Fruit fly (Drosophila melanogaster) whole organism, embryonic: ENCODE results near the gene CG14212.

Experiments
- ATbp ChIP-seq: fragments of 200-800 bp; sonication (Bioruptor generic); optimal IDR thresholded peaks from 2 replicates; lab custom pipeline; 2017; ENCODE audit warnings: missing biosample characterization, mild to moderate bottlenecking, missing genetic modification characterization, missing genetic modification reagents
- Aef1 ChIP-seq: fragments of 200-800 bp; sonication (Bioruptor generic); IDR thresholded peaks from 3 replicates; pipeline ENCODE4 v1.3.6; 2022; ENCODE audit warnings: missing biosample characterization, missing genetic modification characterization
- Bteb2 ChIP-seq: fragments of 200-800 bp; sonication (Bioruptor generic); optimal IDR thresholded peaks from 2 replicates; lab custom pipeline; 2016; ENCODE audit warnings: missing biosample characterization, missing genetic modification characterization
- CG1024 ChIP-seq: fragments of 200-800 bp; sonication (Bioruptor generic); IDR thresholded peaks from 2 replicates; pipeline ENCODE4 v1.3.6; 2022; ENCODE audit warnings: missing biosample characterization, missing genetic modification characterization
- CG10267 ChIP-seq: fragments of 200-800 bp; sonication (Bioruptor generic); optimal IDR thresholded peaks from 2 replicates; lab custom pipeline; 2018; ENCODE audit warnings: missing biosample characterization, mild to moderate bottlenecking, missing genetic modification characterization, moderate library complexity
- CG10274 ChIP-seq: fragments of 200-800 bp; sonication (Bioruptor generic); optimal IDR thresholded peaks from 3 replicates; lab custom pipeline; 2017; ENCODE audit warnings: missing biosample characterization, mild to moderate bottlenecking, missing genetic modification characterization
- CG11696 ChIP-seq: fragments of 200-800 bp; sonication (Bioruptor generic); IDR thresholded peaks from 2 replicates; pipeline ENCODE4 v1.3.6; 2022; ENCODE audit warnings: missing biosample characterization, missing genetic modification characterization
- CG11723 ChIP-seq: fragments of 200-800 bp; sonication (Bioruptor generic); optimal IDR thresholded peaks from 2 replicates; lab custom pipeline; 2017; ENCODE audit warnings: missing biosample characterization, mild to moderate bottlenecking, missing genetic modification characterization
- CG1233 ChIP-seq: fragments of 200-800 bp; sonication (Bioruptor generic); optimal IDR thresholded peaks from 4 replicates; lab custom pipeline; 2018; ENCODE audit warnings: missing biosample characterization, mild to moderate bottlenecking, missing genetic modification characterization
- CG13894 ChIP-seq: fragments of 200-800 bp; sonication (Bioruptor generic); optimal IDR thresholded peaks from 3 replicates; lab custom pipeline; 2018; ENCODE audit warnings: missing biosample characterization, mild to moderate bottlenecking, missing genetic modification characterization, moderate library complexity
- CG14014 ChIP-seq: fragments of 200-800 bp; sonication (Bioruptor generic); IDR thresholded peaks from 2 replicates; pipeline ENCODE4 v1.3.6; 2022; ENCODE audit warnings: missing biosample characterization, missing genetic modification characterization
- CG17361 ChIP-seq: fragments of 200-800 bp; sonication (Bioruptor generic); IDR thresholded peaks from 3 replicates; pipeline ENCODE4 v1.3.6; 2022; ENCODE audit warnings: missing biosample characterization, missing genetic modification characterization
- CG17568 ChIP-seq: fragments of 200-800 bp; sonication (Bioruptor generic); optimal IDR thresholded peaks from 2 replicates; lab custom pipeline; 2018; ENCODE audit warnings: missing biosample characterization, mild to moderate bottlenecking, missing genetic modification characterization, moderate library complexity
- CG18619 ChIP-seq: fragments of 200-800 bp; sonication (Bioruptor generic); optimal IDR thresholded peaks from 3 replicates; lab custom pipeline; 2017; ENCODE audit warnings: missing biosample characterization, mild to moderate bottlenecking, missing genetic modification characterization
- CG30403 ChIP-seq: fragments of 200-800 bp; sonication (Bioruptor generic); optimal IDR thresholded peaks from 3 replicates; lab custom pipeline; 2016; ENCODE audit warnings: missing biosample characterization, missing genetic modification characterization
- CG31365 ChIP-seq: fragments of 200-800 bp; sonication (Bioruptor generic); optimal IDR thresholded peaks from 2 replicates; lab custom pipeline; 2018; ENCODE audit warnings: missing biosample characterization, mild to moderate bottlenecking, missing genetic modification characterization
- CG5245 ChIP-seq: fragments of 200-800 bp; sonication (Bioruptor generic); optimal IDR thresholded peaks from 3 replicates; lab custom pipeline; 2016; ENCODE audit warnings: missing biosample characterization, missing genetic modification characterization
- CG6254 ChIP-seq: fragments of 200-800 bp; sonication (Bioruptor generic); optimal IDR thresholded peaks from 3 replicates; lab custom pipeline; 2017; ENCODE audit warnings: mild to moderate bottlenecking, missing biosample characterization, missing genetic modification reagents, missing genetic modification characterization
- CG7271 ChIP-seq: fragments of 200-800 bp; sonication (Bioruptor generic); optimal IDR thresholded peaks from 2 replicates; lab custom pipeline; 2018; ENCODE audit warnings: missing biosample characterization, mild to moderate bottlenecking, missing genetic modification characterization, moderate library complexity
- CG7556 ChIP-seq: fragments of 200-800 bp; sonication (Bioruptor generic); optimal IDR thresholded peaks from 2 replicates; lab custom pipeline; 2017; ENCODE audit warnings: missing biosample characterization, mild to moderate bottlenecking, missing genetic modification characterization
- CG7839 ChIP-seq: fragments of 200-800 bp; sonication (Bioruptor generic); optimal IDR thresholded peaks from 3 replicates; lab custom pipeline; 2018; ENCODE audit warnings: missing biosample characterization, mild to moderate bottlenecking, missing genetic modification characterization, moderate library complexity
- CG8388 ChIP-seq: fragments of 200-800 bp; sonication (Bioruptor generic); optimal IDR thresholded peaks from 2 replicates; lab custom pipeline; 2019; ENCODE audit warnings: missing biosample characterization, mild to moderate bottlenecking, missing genetic modification characterization, moderate library complexity
- CG9797 ChIP-seq: fragments of 200-800 bp; sonication (Bioruptor generic); optimal IDR thresholded peaks from 3 replicates; lab custom pipeline; 2018; ENCODE audit warnings: missing biosample characterization, mild to moderate bottlenecking, missing genetic modification characterization
- CG9817 ChIP-seq: fragments of 200-800 bp; sonication (Bioruptor generic); optimal IDR thresholded peaks from 2 replicates; lab custom pipeline; 2018; ENCODE audit warnings: missing biosample characterization, mild to moderate bottlenecking, missing genetic modification characterization, moderate library complexity
- E2f2 ChIP-seq: fragments of 200-800 bp; sonication (Bioruptor generic); IDR thresholded peaks from 2 replicates; pipeline ENCODE4 v1.3.6; 2022; ENCODE audit warnings: missing biosample characterization, missing genetic modification characterization
- Ets65A ChIP-seq: fragments of 200-800 bp; sonication (Bioruptor generic); peaks from one replicate; lab custom pipeline; 2016; ENCODE audit warnings: missing biosample characterization, missing genetic modification characterization
- MBD-R2 ChIP-seq: fragments of 200-800 bp; sonication (Bioruptor generic); IDR thresholded peaks from 2 replicates; pipeline ENCODE4 v1.3.6; 2022; ENCODE audit warnings: missing biosample characterization, missing genetic modification characterization
- Meics ChIP-seq: fragments of 200-800 bp; sonication (Bioruptor generic); optimal IDR thresholded peaks from 2 replicates; lab custom pipeline; 2017; ENCODE audit warnings: missing biosample characterization, mild to moderate bottlenecking, missing genetic modification characterization
- NC2α ChIP-seq: fragments of 200-800 bp; sonication (Bioruptor generic); optimal IDR thresholded peaks from 2 replicates; lab custom pipeline; 2016; ENCODE audit warnings: missing biosample characterization, missing genetic modification characterization
- Nf-YC ChIP-seq: fragments of 200-800 bp; optimal IDR thresholded peaks from 3 replicates; lab custom pipeline; 2019; ENCODE audit warnings: missing biosample characterization, mild to moderate bottlenecking, missing genetic modification characterization, moderate library complexity
- Sin3A ChIP-seq: fragments of >200 bp; optimal IDR thresholded peaks from 2 replicates; lab custom pipeline; 2018
- Six4 ChIP-seq: fragments of 200-800 bp; sonication (Bioruptor generic); optimal IDR thresholded peaks from 2 replicates; lab custom pipeline; 2016; ENCODE audit warnings: missing biosample characterization, missing genetic modification characterization
- Sox100B ChIP-seq: fragments of 200-800 bp; sonication (Bioruptor generic); optimal IDR thresholded peaks from 3 replicates; lab custom pipeline; 2018; ENCODE audit warnings: missing biosample characterization, mild to moderate bottlenecking, missing genetic modification characterization
- Tbp ChIP-seq: fragments of >200 bp; optimal IDR thresholded peaks from 2 replicates; lab custom pipeline; 2018; ENCODE audit warnings: missing biosample characterization, missing genetic modification characterization
- Xrp1 ChIP-seq: fragments of 200-800 bp; sonication (Bioruptor generic); IDR thresholded peaks from 2 replicates; pipeline ENCODE4 v1.3.6; 2022; ENCODE audit warnings: missing biosample characterization, missing genetic modification characterization
- ac ChIP-seq: fragments of 200-800 bp; sonication (Bioruptor generic); optimal IDR thresholded peaks from 3 replicates; lab custom pipeline; 2017; ENCODE audit warnings: missing biosample characterization, mild to moderate bottlenecking, missing genetic modification characterization
- amos ChIP-seq: fragments of 200-800 bp; sonication (Bioruptor generic); IDR thresholded peaks from 2 replicates; pipeline ENCODE4 v1.3.6; 2022; ENCODE audit warnings: missing biosample characterization, missing genetic modification characterization; ENCODE audit not compliant: partially characterized antibody
- cato ChIP-seq: fragments of 200-800 bp; sonication (Bioruptor generic); optimal IDR thresholded peaks from 2 replicates; lab custom pipeline; 2016; ENCODE audit warnings: missing biosample characterization, missing genetic modification characterization, borderline replicate concordance
- cwo ChIP-seq: fragments of 200-800 bp; sonication (Bioruptor generic); optimal IDR thresholded peaks from 3 replicates; lab custom pipeline; 2017; ENCODE audit warnings: missing biosample characterization, missing genetic modification characterization, mild to moderate bottlenecking, moderate library complexity, missing genetic modification reagents
- fu2 ChIP-seq: fragments of 200-800 bp; sonication (Bioruptor generic); optimal IDR thresholded peaks from 2 replicates; lab custom pipeline; 2016; ENCODE audit warnings: missing biosample characterization, missing genetic modification characterization
- gcm2 ChIP-seq: fragments of 200-800 bp; sonication (Bioruptor generic); optimal IDR thresholded peaks from 2 replicates; lab custom pipeline; 2016; ENCODE audit warnings: missing biosample characterization, missing genetic modification characterization
- ind ChIP-seq: fragments of 200-800 bp; sonication (Bioruptor generic); optimal IDR thresholded peaks from 3 replicates; lab custom pipeline; 2016; ENCODE audit warnings: missing biosample characterization, missing genetic modification characterization
- inv ChIP-seq: fragments of 200-800 bp; sonication (Bioruptor generic); IDR thresholded peaks from 2 replicates; pipeline ENCODE4 v1.3.6; 2022; ENCODE audit warnings: missing biosample characterization, missing genetic modification characterization; ENCODE audit not compliant: partially characterized antibody
- kah ChIP-seq: fragments of 200-800 bp; sonication (Bioruptor generic); optimal IDR thresholded peaks from 2 replicates; lab custom pipeline; 2018; ENCODE audit warnings: missing biosample characterization, mild to moderate bottlenecking, missing genetic modification characterization
- klu ChIP-seq: fragments of 200-800 bp; sonication (Bioruptor generic); IDR thresholded peaks from 2 replicates; pipeline ENCODE4 v1.3.6; 2022; ENCODE audit warnings: missing biosample characterization, missing genetic modification characterization
- nau ChIP-seq: fragments of 200-800 bp; sonication (Bioruptor generic); optimal IDR thresholded peaks from 3 replicates; lab custom pipeline; 2017; ENCODE audit warnings: missing biosample characterization, mild to moderate bottlenecking, missing genetic modification characterization, missing genetic modification reagents
- odd ChIP-seq: fragments of 200-800 bp; sonication (Bioruptor generic); optimal IDR thresholded peaks from 2 replicates; lab custom pipeline; 2017; ENCODE audit warnings: missing biosample characterization, mild to moderate bottlenecking, missing genetic modification characterization
- rib ChIP-seq: fragments of 200-800 bp; sonication (Bioruptor generic); IDR thresholded peaks from 2 replicates; pipeline ENCODE4 v1.3.6; 2022; ENCODE audit warnings: missing biosample characterization, missing genetic modification characterization
- ttk ChIP-seq: fragments of 200-800 bp; sonication (Bioruptor generic); IDR thresholded peaks from 2 replicates; pipeline ENCODE4 v2.1.2; 2022; ENCODE audit warnings: missing biosample characterization, missing genetic modification characterization
- unpg ChIP-seq: fragments of 200-800 bp; sonication (Bioruptor generic); optimal IDR thresholded peaks from 3 replicates; lab custom pipeline; 2018; ENCODE audit warnings: missing biosample characterization, mild to moderate bottlenecking, missing genetic modification characterization, moderate library complexity
- vnd ChIP-seq: fragments of 200-800 bp; sonication (Bioruptor generic); IDR thresholded peaks from 3 replicates; pipeline ENCODE4 v1.3.6; 2022; ENCODE audit warnings: missing biosample characterization, missing genetic modification characterization; ENCODE audit not compliant: partially characterized antibody

Gene CG14212

DNA sequence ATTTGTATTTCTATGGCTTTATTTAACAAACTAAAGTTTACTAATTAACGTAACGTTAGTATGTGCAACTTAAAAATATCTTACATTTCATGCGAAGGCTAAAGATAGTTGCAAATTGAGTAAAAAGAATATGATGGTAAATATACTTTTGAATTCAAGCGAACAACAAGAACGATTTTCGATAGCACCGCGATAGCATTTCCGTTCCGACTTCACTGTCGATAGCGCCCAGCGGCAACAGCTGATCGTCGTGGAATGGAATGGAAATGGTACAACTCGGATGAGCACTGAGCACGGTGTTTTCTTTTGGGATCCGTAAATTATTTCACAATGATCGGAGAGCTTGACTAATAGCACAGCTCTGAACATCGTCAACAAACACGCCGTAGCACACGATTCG, 12.0 kb upstream of the CG14212 start (continued):
- no peak for TF ChIP-seq klu (GFP tag; lab: Robert Waterston, UW)
- no peak for TF ChIP-seq Ets65A (GFP tag; lab: Kevin White, UChicago)
- no peak for TF ChIP-seq inv
- no peak for TF ChIP-seq nau
- TF ChIP-seq CG14014 (GFP tag; lab: Robert Waterston, UW): peak; percentile 14; the same call in 1 of the 2 replicates
- TF ChIP-seq Bteb2 (GFP tag; lab: Kevin White, UChicago): no peak
- TF ChIP-seq ind (GFP tag; lab: Kevin White, UChicago): no peak
- TF ChIP-seq MBD-R2 (GFP tag; lab: Robert Waterston, UW): peak; percentile 76
- peak; percentile 47 for TF ChIP-seq CG11723 (GFP tag; lab: Kevin White, UChicago)
- TF ChIP-seq CG7271 (tag; lab: Kevin White, UChicago): peak; percentile 76
- no peak for TF ChIP-seq ttk (GFP tag; lab: Robert Waterston, UW)
- peak; percentile 83 for TF ChIP-seq E2f2 (GFP tag; lab: Robert Waterston, UW)
- no peak for TF ChIP-seq rib
- TF ChIP-seq CG17568 (GFP tag; lab: Kevin White, UChicago): no peak
- no peak for TF ChIP-seq Sox100B (GFP tag; lab: Kevin White, UChicago)
- peak; percentile 55 for TF ChIP-seq Nf-YC (tag; lab: Kevin White, UChicago)
- no peak for TF ChIP-seq cwo
- no peak for TF ChIP-seq cato (GFP tag; lab: Kevin White, UChicago)
- TF ChIP-seq CG10274 (GFP tag; lab: Kevin White, UChicago): peak; percentile 1
- peak; percentile 41 for TF ChIP-seq kah (GFP tag; lab: Kevin White, UChicago)
- peak; percentile 34 for TF ChIP-seq CG9797
- no peak for TF ChIP-seq CG13894 (tag; lab: Kevin White, UChicago)
- peak; percentile 16 for TF ChIP-seq gcm2
- TF ChIP-seq Aef1 (GFP tag; lab: Robert Waterston, UW): no peak
- TF ChIP-seq CG30403 (GFP tag; lab: Kevin White, UChicago): no peak
- no peak for TF ChIP-seq CG7839
- TF ChIP-seq amos (GFP tag; lab: Robert Waterston, UW): peak; percentile 34; the same call in 1 of the 2 replicates
- TF ChIP-seq CG17361 (GFP tag; lab: Robert Waterston, UW): no peak; the same call in 2 of the 3 replicates
- no peak for TF ChIP-seq Xrp1 (GFP tag; lab: Robert Waterston, UW)
- TF ChIP-seq odd (GFP tag; lab: Kevin White, UChicago): peak; percentile 70
- TF ChIP-seq vnd: no peak
- no peak for TF ChIP-seq Sin3A (lab: Kevin White, UChicago)
- peak; percentile 60 for TF ChIP-seq unpg
- no peak for TF ChIP-seq CG11696 (GFP tag; lab: Robert Waterston, UW)
- TF ChIP-seq CG7556 (GFP tag; lab: Kevin White, UChicago): peak; percentile 10
- no peak for TF ChIP-seq NC2α
- peak; percentile 58 for TF ChIP-seq CG31365
- TF ChIP-seq CG8388 (GFP tag; lab: Kevin White, UChicago): peak; percentile 34
- TF ChIP-seq CG1233 (GFP tag; lab: Kevin White, UChicago): peak; percentile 71
- TF ChIP-seq fu2 (GFP tag; lab: Kevin White, UChicago): no peak
- peak; percentile 44; the same call in 1 of the 2 replicates for TF ChIP-seq CG1024
- peak; percentile 54 for TF ChIP-seq CG10267
- TF ChIP-seq CG9817 (tag; lab: Kevin White, UChicago): no peak
- TF ChIP-seq ac (GFP tag; lab: Kevin White, UChicago): no peak
- TF ChIP-seq CG6254 (GFP tag; lab: Kevin White, UChicago): peak; percentile 13
- no peak for TF ChIP-seq Six4 (GFP tag; lab: Kevin White, UChicago)
- peak; percentile 34 for TF ChIP-seq CG18619 (GFP tag; lab: Kevin White, UChicago)
- TF ChIP-seq Meics (GFP tag; lab: Kevin White, UChicago): peak; percentile 83
- TF ChIP-seq ATbp (GFP tag; lab: Kevin White, UChicago): peak; percentile 60
- TF ChIP-seq CG5245: no peak
- TF ChIP-seq Tbp (GFP tag; lab: Kevin White, UChicago): no peak
